Worm (Caenorhabditis elegans) whole organism, mixed stage, embryonic: ENCODE results near the gene F08F3.6.

Source experiments
- M03D4.4 ChIP-seq: sonication (generic microtip); optimal IDR thresholded peaks from 2 replicates; lab custom pipeline; 2017; ENCODE audit warnings: mild to moderate bottlenecking, missing genetic modification characterization, missing compliant biosample characterization
- bed-3 ChIP-seq: fragments of 200-800 bp; sonication (Bioruptor generic); optimal IDR thresholded peaks from 3 replicates; lab custom pipeline; 2018; ENCODE audit warnings: mild to moderate bottlenecking, missing genetic modification characterization, moderate library complexity, missing compliant biosample characterization
- blmp-1 ChIP-seq: fragments of 150-350 bp; optimal IDR thresholded peaks from 2 replicates; lab custom pipeline; 2014; ENCODE audit warnings: missing biosample characterization, missing genetic modification characterization
- ceh-39 ChIP-seq: fragments of 150-350 bp; optimal IDR thresholded peaks from 2 replicates; lab custom pipeline; 2014; ENCODE audit warnings: missing biosample characterization, missing genetic modification characterization
- ceh-43 ChIP-seq: fragments of 200-800 bp; sonication (Bioruptor generic); optimal IDR thresholded peaks from 2 replicates; lab custom pipeline; 2018; ENCODE audit warnings: mild to moderate bottlenecking, missing genetic modification characterization, moderate library complexity, missing compliant biosample characterization
- ceh-83 ChIP-seq: fragments of 200-800 bp; sonication (Bioruptor generic); optimal IDR thresholded peaks from 2 replicates; lab custom pipeline; 2018; ENCODE audit warnings: mild to moderate bottlenecking, missing genetic modification characterization, missing compliant biosample characterization
- ces-1 ChIP-seq: fragments of 150-350 bp; optimal IDR thresholded peaks from 2 replicates; lab custom pipeline; 2014; ENCODE audit warnings: missing biosample characterization, missing genetic modification reagents, missing genetic modification characterization
- cnd-1 ChIP-seq: fragments of 200-800 bp; sonication (Bioruptor generic); optimal IDR thresholded peaks from 2 replicates; lab custom pipeline; 2018; ENCODE audit warnings: mild to moderate bottlenecking, missing genetic modification characterization, missing compliant biosample characterization
- drap-1 ChIP-seq: fragments of 200-800 bp; sonication (Bioruptor generic); optimal IDR thresholded peaks from 3 replicates; lab custom pipeline; 2018; ENCODE audit warnings: mild to moderate bottlenecking, missing genetic modification characterization, missing compliant biosample characterization
- elt-1 ChIP-seq: sonication (generic microtip); optimal IDR thresholded peaks from 2 replicates; lab custom pipeline; 2017; ENCODE audit warnings: missing genetic modification characterization, mild to moderate bottlenecking, missing compliant biosample characterization, antibody characterized with exemption, moderate library complexity, borderline replicate concordance; ENCODE audit not compliant: insufficient read depth
- elt-3 ChIP-seq: fragments of 150-350 bp; optimal IDR thresholded peaks from 2 replicates; lab custom pipeline; 2014; ENCODE audit warnings: missing biosample characterization, missing genetic modification characterization
- flh-1 ChIP-seq: fragments of 200-800 bp; sonication (Bioruptor generic); optimal IDR thresholded peaks from 2 replicates; lab custom pipeline; 2018; ENCODE audit warnings: mild to moderate bottlenecking, missing genetic modification characterization, moderate library complexity, missing compliant biosample characterization
- hlh-1 ChIP-seq: fragments of 150-350 bp; optimal IDR thresholded peaks from 2 replicates; lab custom pipeline; 2014; ENCODE audit warnings: missing biosample characterization, missing genetic modification reagents, missing genetic modification characterization
- lin-13 ChIP-seq: fragments of 150-350 bp; optimal IDR thresholded peaks from 2 replicates; lab custom pipeline; 2014; ENCODE audit warnings: missing biosample characterization, missing genetic modification characterization
- lin-32 ChIP-seq: fragments of 200-800 bp; sonication (Bioruptor generic); optimal IDR thresholded peaks from 2 replicates; lab custom pipeline; 2018; ENCODE audit warnings: mild to moderate bottlenecking, missing genetic modification characterization, missing compliant biosample characterization
- lsy-2 ChIP-seq: fragments of 150-350 bp; optimal IDR thresholded peaks from 2 replicates; lab custom pipeline; 2014; ENCODE audit warnings: missing biosample characterization, missing genetic modification characterization
- mab-5 ChIP-seq: fragments of 150-350 bp; optimal IDR thresholded peaks from 2 replicates; lab custom pipeline; 2014; ENCODE audit warnings: missing biosample characterization, missing genetic modification characterization
- mls-2 ChIP-seq: sonication (generic microtip); optimal IDR thresholded peaks from 2 replicates; lab custom pipeline; 2016; ENCODE audit warnings: mild to moderate bottlenecking, missing genetic modification characterization, moderate library complexity, missing compliant biosample characterization
- nhr-12 ChIP-seq: fragments of 150-350 bp; optimal IDR thresholded peaks from 2 replicates; lab custom pipeline; 2014; ENCODE audit warnings: missing biosample characterization, missing genetic modification characterization
- nhr-2 ChIP-seq: fragments of 150-350 bp; optimal IDR thresholded peaks from 2 replicates; lab custom pipeline; 2014; ENCODE audit warnings: missing biosample characterization, missing genetic modification characterization
- nhr-237 ChIP-seq: fragments of 150-350 bp; optimal IDR thresholded peaks from 2 replicates; lab custom pipeline; 2014; ENCODE audit warnings: missing biosample characterization, missing genetic modification characterization
- nhr-76 ChIP-seq: sonication (generic microtip); optimal IDR thresholded peaks from 2 replicates; lab custom pipeline; 2017; ENCODE audit warnings: missing biosample characterization, missing genetic modification characterization
- pha-4 ChIP-seq: fragments of 150-350 bp; optimal IDR thresholded peaks from 2 replicates; lab custom pipeline; 2018; ENCODE audit warnings: missing biosample characterization, missing genetic modification reagents, missing genetic modification characterization
- sem-2 ChIP-seq: fragments of 200-800 bp; sonication (Bioruptor generic); optimal IDR thresholded peaks from 2 replicates; lab custom pipeline; 2018; ENCODE audit warnings: mild to moderate bottlenecking, missing genetic modification characterization, missing compliant biosample characterization
- snpc-4 ChIP-seq: fragments of 150-350 bp; optimal IDR thresholded peaks from 2 replicates; lab custom pipeline; 2014; ENCODE audit warnings: missing biosample characterization, missing genetic modification characterization
- sptf-1 ChIP-seq: sonication (generic microtip); optimal IDR thresholded peaks from 2 replicates; lab custom pipeline; 2017; ENCODE audit warnings: mild to moderate bottlenecking, missing genetic modification characterization, moderate library complexity, missing compliant biosample characterization
- tbx-8 ChIP-seq: fragments of 200-800 bp; sonication (Bioruptor generic); optimal IDR thresholded peaks from 2 replicates; lab custom pipeline; 2018; ENCODE audit warnings: mild to moderate bottlenecking, missing genetic modification characterization, moderate library complexity, missing compliant biosample characterization
- unc-120 ChIP-seq: sonication (generic microtip); optimal IDR thresholded peaks from 2 replicates; lab custom pipeline; 2017; ENCODE audit warnings: missing genetic modification characterization, missing compliant biosample characterization; ENCODE audit not compliant: poor library complexity, severe bottlenecking
- unc-39 ChIP-seq: fragments of 150-350 bp; optimal IDR thresholded peaks from 2 replicates; lab custom pipeline; 2014; ENCODE audit warnings: missing biosample characterization, missing genetic modification characterization
- unc-62 ChIP-seq: fragments of 150-350 bp; optimal IDR thresholded peaks from 2 replicates; lab custom pipeline; 2014; ENCODE audit warnings: missing biosample characterization, missing genetic modification reagents, missing genetic modification characterization
- ztf-11 ChIP-seq: fragments of 150-350 bp; optimal IDR thresholded peaks from 2 replicates; lab custom pipeline; 2014; ENCODE audit warnings: missing biosample characterization, missing genetic modification characterization

Gene F08F3.6

DNA sequence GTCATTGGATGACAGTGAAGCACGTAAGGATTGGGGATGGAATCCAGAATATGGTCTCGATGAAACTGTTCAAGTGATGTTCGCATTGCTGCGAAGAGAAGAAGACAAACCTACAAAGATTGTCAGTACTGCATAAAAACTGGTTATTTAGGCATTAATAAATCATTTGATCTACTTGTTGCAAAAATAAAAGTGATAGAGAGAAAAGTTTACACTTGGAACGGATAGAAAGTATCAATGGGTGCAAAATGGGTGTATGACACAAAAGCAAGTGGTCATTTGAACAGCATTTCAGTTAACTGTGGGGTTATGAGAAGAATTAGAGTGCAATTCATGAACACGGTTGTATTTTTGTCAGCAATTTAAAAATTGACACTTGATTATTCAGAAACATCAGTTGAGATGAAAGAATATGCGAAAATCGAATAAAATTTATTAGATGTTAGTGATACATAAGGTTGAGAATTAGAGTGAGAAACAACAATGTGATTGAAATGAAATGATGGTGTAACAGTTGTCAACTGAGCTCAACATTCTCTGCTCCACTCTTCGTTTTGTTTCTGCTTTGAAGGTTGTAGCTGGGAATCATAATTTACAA is 7.0 kb downstream of the F08F3.6 start, which contains the start of gene F08F3.10:
TSS of gene F08F3.10 (plus strand) at position 548 of the 598 bp plus-strand sequence.
- no peak for TF ChIP-seq pha-4 (tag; lab: Kevin White, UChicago)
- peak; percentile 34 for TF ChIP-seq hlh-1 (tag; lab: Kevin White, UChicago)

DNA sequence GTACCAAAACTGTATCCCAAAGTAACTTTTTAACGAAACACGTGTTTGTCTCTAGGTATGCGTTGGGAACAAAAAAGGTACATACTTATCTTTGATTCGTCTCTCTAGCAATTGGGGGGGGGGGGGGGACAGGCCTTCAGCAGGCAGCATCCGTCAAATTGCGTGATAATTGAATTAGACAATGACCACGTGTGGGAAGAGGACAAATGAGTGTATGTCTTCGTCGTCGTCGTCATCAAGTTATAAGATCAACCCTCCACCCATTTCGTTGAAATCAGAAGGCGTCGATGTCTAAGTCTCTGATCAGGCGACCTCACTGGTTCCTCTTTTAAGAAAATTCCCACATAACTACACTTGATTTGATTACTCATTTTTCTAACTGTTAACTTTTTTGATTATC is 9.2 kb downstream of the F08F3.6 start, which contains the start of gene F08F3.4:
TSS of gene F08F3.4 (plus strand) at position 277 of the 400 bp plus-strand sequence.
- no peak for TF ChIP-seq hlh-1 (tag; lab: Kevin White, UChicago)
- TF ChIP-seq flh-1: no peak
- no peak for TF ChIP-seq elt-1 (tag; lab: Kevin White, UChicago)
- TF ChIP-seq pha-4 (tag; lab: Kevin White, UChicago): no peak
- no peak for TF ChIP-seq ceh-39
- no peak for TF ChIP-seq tbx-8
- no peak for TF ChIP-seq drap-1 (GFP tag; lab: Kevin White, UChicago)
- TF ChIP-seq ceh-83 (GFP tag; lab: Kevin White, UChicago): no peak
- TF ChIP-seq blmp-1 (tag; lab: Kevin White, UChicago): no peak
- TF ChIP-seq lin-32 (GFP tag; lab: Kevin White, UChicago): no peak
- no peak for TF ChIP-seq nhr-237
- no peak for TF ChIP-seq sem-2 (GFP tag; lab: Kevin White, UChicago)
- no peak for TF ChIP-seq unc-120 (tag; lab: Kevin White, UChicago)
- TF ChIP-seq nhr-12 (tag; lab: Kevin White, UChicago): no peak
- no peak for TF ChIP-seq snpc-4 (tag; lab: Kevin White, UChicago)
- TF ChIP-seq nhr-2 (tag; lab: Kevin White, UChicago): no peak
- no peak for TF ChIP-seq unc-39
- TF ChIP-seq bed-3 (GFP tag; lab: Kevin White, UChicago): no peak
- no peak for TF ChIP-seq unc-62 (GFP tag; lab: Kevin White, UChicago)

- TF ChIP-seq nhr-12 (tag; lab: Kevin White, UChicago) (no peak), unc-62 (GFP tag; lab: Kevin White, UChicago) (peak; percentile 88)
These were observed 10.9 kb downstream of the F08F3.6 start for ce11 chrV:5408921-5409320.

- TF ChIP-seq drap-1 (GFP tag; lab: Kevin White, UChicago): no peak
- no peak for TF ChIP-seq ztf-11
- TF ChIP-seq elt-1 (tag; lab: Kevin White, UChicago): no peak
- TF ChIP-seq nhr-2 (tag; lab: Kevin White, UChicago): no peak
- TF ChIP-seq cnd-1 (tag; lab: Kevin White, UChicago): no peak
- no peak for TF ChIP-seq mab-5 (tag; lab: Kevin White, UChicago)
- no peak for TF ChIP-seq unc-39
- no peak for TF ChIP-seq nhr-76 (tag; lab: Kevin White, UChicago)
- no peak for TF ChIP-seq ceh-83 (GFP tag; lab: Kevin White, UChicago)
- no peak for TF ChIP-seq unc-62 (GFP tag; lab: Kevin White, UChicago)
- no peak for TF ChIP-seq mls-2 (tag; lab: Kevin White, UChicago)
- no peak for TF ChIP-seq ceh-39
- TF ChIP-seq blmp-1 (tag; lab: Kevin White, UChicago): no peak
- TF ChIP-seq sptf-1 (tag; lab: Kevin White, UChicago): no peak
- no peak for TF ChIP-seq lsy-2 (tag; lab: Kevin White, UChicago)
- no peak for TF ChIP-seq nhr-12 (tag; lab: Kevin White, UChicago)
- no peak for TF ChIP-seq pha-4 (tag; lab: Kevin White, UChicago)
- no peak for TF ChIP-seq ceh-43 (GFP tag; lab: Kevin White, UChicago)
- no peak for TF ChIP-seq nhr-237
- no peak for TF ChIP-seq bed-3 (GFP tag; lab: Kevin White, UChicago)
These were observed 11.6 kb downstream of the F08F3.6 start, which contains the start of gene C25A6.1 for ce11 chrV:5408223-5408622. Gene C25A6.1 (plus strand): TSS chrV:5408523.

DNA sequence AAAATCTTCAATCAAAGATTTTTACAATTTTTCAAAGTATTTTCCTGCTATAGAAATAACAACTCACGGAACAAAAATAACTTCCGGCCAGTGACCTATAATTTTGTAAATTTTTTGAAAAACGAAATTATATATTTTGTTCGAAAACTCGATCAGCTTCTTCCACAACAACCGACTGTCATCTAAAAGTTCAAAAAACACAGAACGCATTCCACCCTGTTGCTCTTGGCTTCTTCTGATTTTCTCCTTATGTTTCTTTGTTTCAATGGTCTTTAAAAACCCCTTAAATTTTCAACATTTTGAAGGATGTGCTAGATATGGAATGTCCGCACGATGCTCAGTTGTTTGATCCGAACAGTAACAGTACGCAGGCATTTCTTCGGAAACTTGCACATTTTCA is 14.8 kb downstream of the F08F3.6 start, which contains the start of gene dmsr-7:
TSS of gene dmsr-7 (plus strand) at position 301 of the 400 bp plus-strand sequence.
- TF ChIP-seq nhr-2 (tag; lab: Kevin White, UChicago) (no peak), elt-1 (tag; lab: Kevin White, UChicago) (no peak), nhr-237 (no peak), elt-3 (tag; lab: Kevin White, UChicago) (no peak), ceh-83 (GFP tag; lab: Kevin White, UChicago) (no peak), mab-5 (tag; lab: Kevin White, UChicago) (no peak), hlh-1 (tag; lab: Kevin White, UChicago) (no peak), snpc-4 (tag; lab: Kevin White, UChicago) (no peak), cnd-1 (tag; lab: Kevin White, UChicago) (no peak), sem-2 (GFP tag; lab: Kevin White, UChicago) (no peak), lin-13 (tag; lab: Kevin White, UChicago) (no peak), lin-32 (GFP tag; lab: Kevin White, UChicago) (no peak), unc-62 (GFP tag; lab: Kevin White, UChicago) (no peak), unc-120 (tag; lab: Kevin White, UChicago) (no peak), sptf-1 (tag; lab: Kevin White, UChicago) (no peak), M03D4.4 (tag; lab: Kevin White, UChicago) (no peak), unc-39 (no peak), ces-1 (no peak), ceh-39 (no peak)
